Worm (Caenorhabditis elegans) whole organism, L1 larva: ENCODE data around the gene K04F1.9.
A peak's percentile ranks its signal among the peaks of the same experiment; 100 is the strongest.

Experiments used
- C04F5.9 ChIP-seq: sonication (generic microtip); optimal IDR thresholded peaks from 2 replicates; lab custom pipeline; 2016; ENCODE audit warnings: missing genetic modification characterization, missing compliant biosample characterization
- C34B4.2 ChIP-seq: sonication (generic microtip); optimal IDR thresholded peaks from 2 replicates; lab custom pipeline; 2017; ENCODE audit warnings: mild to moderate bottlenecking, missing genetic modification characterization, missing compliant biosample characterization
- F16B12.6 ChIP-seq: fragments of 150-350 bp; optimal IDR thresholded peaks from 2 replicates; lab custom pipeline; 2014; ENCODE audit warnings: missing biosample characterization, missing genetic modification characterization
- Y116A8C.19 ChIP-seq: sonication (generic microtip); optimal IDR thresholded peaks from 2 replicates; lab custom pipeline; 2016; ENCODE audit warnings: missing compliant biosample characterization, missing genetic modification characterization, borderline replicate concordance
- aha-1 ChIP-seq: fragments of 150-350 bp; optimal IDR thresholded peaks from 2 replicates; lab custom pipeline; 2014; ENCODE audit warnings: missing biosample characterization, missing genetic modification characterization
- ama-1 ChIP-seq: fragments of 150-350 bp; optimal IDR thresholded peaks from 2 replicates; lab custom pipeline; 2014
- ceh-63 ChIP-seq: fragments of 200-800 bp; sonication (Bioruptor generic); optimal IDR thresholded peaks from 2 replicates; lab custom pipeline; 2018; ENCODE audit warnings: mild to moderate bottlenecking, missing genetic modification characterization, missing compliant biosample characterization
- ceh-8 ChIP-seq: fragments of 200-800 bp; sonication (Bioruptor generic); optimal IDR thresholded peaks from 2 replicates; lab custom pipeline; 2018; ENCODE audit warnings: mild to moderate bottlenecking, missing genetic modification characterization, moderate library complexity, missing compliant biosample characterization
- ceh-82 ChIP-seq, 3 experiments: fragments of 150-350 bp in 1 of 3; sonication (generic microtip) in 2 of 3; optimal IDR thresholded peaks; 2 replicates each; lab custom pipeline; 2014 to 2017; ENCODE audit warnings: missing biosample characterization in 3 of 3, missing genetic modification characterization in 3 of 3
- ces-1 ChIP-seq: fragments of 150-350 bp; optimal IDR thresholded peaks from 2 replicates; lab custom pipeline; 2014; ENCODE audit warnings: missing biosample characterization, missing genetic modification reagents, missing genetic modification characterization
- efl-1 ChIP-seq, 4 experiments: fragments of 150-350 bp; optimal IDR thresholded peaks in 3 of 4; peaks in 1 of 4; 1 replicate in 1 of 4; 2 replicates in 3 of 4; lab custom pipeline; 2014; ENCODE audit warnings: missing biosample characterization in 2 of 4, missing genetic modification characterization in 2 of 4, missing genetic modification reagents in 2 of 4
- egl-13 ChIP-seq: sonication (generic microtip); optimal IDR thresholded peaks from 2 replicates; lab custom pipeline; 2016; ENCODE audit warnings: missing genotype, missing genetic modification reagents, missing genetic modification characterization, missing compliant biosample characterization
- egl-27 ChIP-seq, 2 experiments: fragments of 150-350 bp in 1 of 2; sonication (generic microtip); optimal IDR thresholded peaks; 3 replicates each; lab custom pipeline; 2017 to 2018; ENCODE audit warnings: missing biosample characterization in 2 of 2, missing genetic modification characterization in 2 of 2, missing genetic modification reagents in 2 of 2
- elt-2 ChIP-seq: sonication (generic microtip); optimal IDR thresholded peaks from 2 replicates; lab custom pipeline; 2016; ENCODE audit warnings: missing genetic modification characterization, mild to moderate bottlenecking, inconsistent platforms, missing compliant biosample characterization, missing genetic modification reagents
- elt-3 ChIP-seq, 6 experiments: fragments of 150-350 bp in 1 of 6; sonication (generic microtip); optimal IDR thresholded peaks; 2 replicates each; lab custom pipeline; 2017 to 2018; ENCODE audit warnings: missing biosample characterization in 6 of 6, missing genetic modification characterization in 6 of 6, inconsistent platforms in 1 of 6
- fkh-8 ChIP-seq: sonication (generic microtip); optimal IDR thresholded peaks from 2 replicates; lab custom pipeline; 2016; ENCODE audit warnings: mild to moderate bottlenecking, missing genetic modification characterization, missing compliant biosample characterization
- fos-1 ChIP-seq: fragments of 150-350 bp; optimal IDR thresholded peaks from 2 replicates; lab custom pipeline; 2014; ENCODE audit warnings: missing biosample characterization, missing genetic modification characterization
- grh-1 ChIP-seq: fragments of 200-800 bp; sonication (Bioruptor generic); IDR thresholded peaks from 2 replicates; pipeline ENCODE4 v1.3.6; 2022; ENCODE audit warnings: missing genetic modification reagents, missing genetic modification characterization, missing compliant biosample characterization
- lin-13 ChIP-seq: fragments of 150-350 bp; optimal IDR thresholded peaks from 2 replicates; lab custom pipeline; 2014; ENCODE audit warnings: missing biosample characterization, missing genetic modification reagents, missing genetic modification characterization
- lin-35 ChIP-seq, 2 experiments: fragments of 150-350 bp; optimal IDR thresholded peaks; 2 replicates each; lab custom pipeline; 2014; ENCODE audit warnings: missing biosample characterization in 2 of 2, missing genetic modification characterization in 2 of 2, missing genetic modification reagents in 2 of 2
- mdl-1 ChIP-seq, 2 experiments: fragments of 150-350 bp; optimal IDR thresholded peaks; 2 replicates each; lab custom pipeline; 2014 to 2017; ENCODE audit warnings: missing biosample characterization in 2 of 2, missing genetic modification characterization in 2 of 2, inconsistent platforms in 1 of 2
- mef-2 ChIP-seq: fragments of 150-350 bp; optimal IDR thresholded peaks from 2 replicates; lab custom pipeline; 2014; ENCODE audit warnings: missing biosample characterization, missing genetic modification characterization
- nhr-12 ChIP-seq: sonication (generic microtip); optimal IDR thresholded peaks from 2 replicates; lab custom pipeline; 2017; ENCODE audit warnings: missing biosample characterization, missing genetic modification characterization
- nhr-28 ChIP-seq: fragments of 150-350 bp; optimal IDR thresholded peaks from 2 replicates; lab custom pipeline; 2014; ENCODE audit warnings: missing biosample characterization, missing genetic modification characterization
- nhr-84 ChIP-seq: sonication (generic microtip); optimal IDR thresholded peaks from 2 replicates; lab custom pipeline; 2017; ENCODE audit warnings: missing biosample characterization, missing genetic modification characterization
- nhr-90 ChIP-seq: sonication (generic microtip); optimal IDR thresholded peaks from 2 replicates; lab custom pipeline; 2016; ENCODE audit warnings: mild to moderate bottlenecking, missing genetic modification characterization, missing compliant biosample characterization; ENCODE audit not compliant: poor library complexity
- pax-3 ChIP-seq: fragments of 200-800 bp; sonication (Bioruptor generic); optimal IDR thresholded peaks from 2 replicates; lab custom pipeline; 2018; ENCODE audit warnings: mild to moderate bottlenecking, missing genetic modification characterization, moderate library complexity, missing compliant biosample characterization
- rnt-1 ChIP-seq: sonication (generic microtip); optimal IDR thresholded peaks from 2 replicates; lab custom pipeline; 2016; ENCODE audit warnings: mild to moderate bottlenecking, missing genetic modification characterization, moderate library complexity, missing compliant biosample characterization
- sox-4 ChIP-seq: sonication (generic microtip); optimal IDR thresholded peaks from 2 replicates; lab custom pipeline; 2016; ENCODE audit warnings: missing genetic modification characterization, missing compliant biosample characterization
- sup-37 ChIP-seq: fragments of 200-800 bp; sonication (Bioruptor generic); optimal IDR thresholded peaks from 2 replicates; lab custom pipeline; 2018; ENCODE audit warnings: mild to moderate bottlenecking, missing genetic modification characterization, missing compliant biosample characterization
- swsn-7 ChIP-seq: sonication (generic microtip); optimal IDR thresholded peaks from 2 replicates; lab custom pipeline; 2016; ENCODE audit warnings: missing genetic modification characterization, missing compliant biosample characterization
- tlp-1 ChIP-seq: fragments of 150-350 bp; optimal IDR thresholded peaks from 2 replicates; lab custom pipeline; 2014; ENCODE audit warnings: missing biosample characterization, missing genetic modification characterization
- unc-130 ChIP-seq: fragments of 150-350 bp; optimal IDR thresholded peaks from 2 replicates; lab custom pipeline; 2017; ENCODE audit warnings: missing biosample characterization, missing genetic modification characterization, inconsistent platforms
- unc-30 ChIP-seq: sonication (generic microtip); optimal IDR thresholded peaks from 2 replicates; lab custom pipeline; 2017; ENCODE audit warnings: missing biosample characterization, missing genetic modification characterization
- unc-62 ChIP-seq: fragments of 150-350 bp; optimal IDR thresholded peaks from 2 replicates; lab custom pipeline; 2014; ENCODE audit warnings: missing biosample characterization, missing genetic modification reagents, missing genetic modification characterization
- unc-86 ChIP-seq: sonication (generic microtip); optimal IDR thresholded peaks from 2 replicates; lab custom pipeline; 2016; ENCODE audit warnings: missing genetic modification characterization, missing compliant biosample characterization
- xbp-1 ChIP-seq: sonication (generic microtip); optimal IDR thresholded peaks from 2 replicates; lab custom pipeline; 2016; ENCODE audit warnings: missing genetic modification characterization, missing compliant biosample characterization
- zag-1 ChIP-seq: fragments of 150-350 bp; optimal IDR thresholded peaks from 2 replicates; lab custom pipeline; 2014; ENCODE audit warnings: missing biosample characterization, missing genetic modification characterization

Gene K04F1.9

DNA sequence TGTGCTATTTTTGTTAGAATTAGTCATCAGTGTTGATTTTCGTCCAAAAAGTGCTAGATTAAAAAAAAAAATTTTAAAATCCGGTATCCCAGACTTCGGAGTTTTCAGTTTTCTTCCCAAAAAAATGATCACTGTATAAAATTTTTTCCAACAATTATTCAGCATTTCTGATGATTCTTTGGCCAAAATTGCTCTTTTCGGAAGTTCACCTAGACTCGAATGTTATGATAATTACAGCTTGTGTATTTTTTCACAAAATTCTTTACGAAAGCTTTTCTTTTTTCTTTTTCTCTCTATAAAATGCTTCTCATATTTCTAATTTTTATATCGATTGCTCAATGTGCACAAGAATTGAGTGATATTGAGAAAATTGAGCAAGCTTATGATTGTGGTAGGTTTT is 33.3 kb upstream of the K04F1.9 start, which contains the start of gene irld-17:
Gene irld-17, plus strand, starts transcription at position 301 of the 400 bp plus-strand sequence.
- TF ChIP-seq efl-1 (optimal IDR thresholded peaks at IDR 0.05; lab: Kevin White, UChicago), result no peak
- peak in 1 of 2 experiments; percentile 67 for TF ChIP-seq efl-1 (GFP tag; optimal IDR thresholded peaks at IDR 0.05 in 1 of 2; lab: Kevin White, UChicago)
- no peak for TF ChIP-seq lin-35 (GFP tag; optimal IDR thresholded peaks at IDR 0.05; lab: Kevin White, UChicago)
- TF ChIP-seq tlp-1, result no peak
- no peak for TF ChIP-seq rnt-1 (tag; lab: Kevin White, UChicago)
- no peak for TF ChIP-seq mef-2 (tag; lab: Kevin White, UChicago)

DNA sequence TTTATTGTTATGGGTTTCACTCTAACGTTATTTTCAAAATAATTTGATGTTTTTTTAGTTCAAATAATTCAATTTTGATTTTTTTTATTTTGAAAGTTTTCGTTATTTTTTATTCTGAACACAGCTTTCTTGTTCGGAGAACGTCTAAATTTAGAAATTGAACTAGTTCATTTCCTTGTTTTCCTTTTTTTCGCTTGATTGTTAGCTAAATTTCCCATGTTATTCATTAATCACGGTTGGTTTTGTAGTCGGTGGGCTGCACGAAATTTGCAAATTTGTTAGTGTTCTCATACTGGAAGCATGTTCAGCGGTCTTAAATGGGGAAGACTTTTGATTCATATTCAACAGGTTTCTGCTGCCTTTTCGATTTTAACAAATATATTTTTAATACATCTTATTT is 29.2 kb upstream of the K04F1.9 start, which contains the start of gene str-222:
Gene str-222, plus strand, starts transcription at position 301 of the 400 bp plus-strand sequence.
- TF ChIP-seq ama-1 (lab: Kevin White, UChicago) (no peak), swsn-7 (tag; lab: Kevin White, UChicago) (no peak), egl-27 (tag; optimal IDR thresholded peaks at IDR 0.05; lab: Kevin White, UChicago) (no peak), fos-1 (tag; lab: Kevin White, UChicago) (no peak), elt-2 (no peak), zag-1 (tag; lab: Kevin White, UChicago) (no peak), elt-3 (tag; optimal IDR thresholded peaks at IDR 0.05; lab: Kevin White, UChicago) (no peak), ces-1 (GFP tag; lab: Kevin White, UChicago) (no peak), fkh-8 (tag; lab: Kevin White, UChicago) (no peak), egl-13 (tag; lab: Kevin White, UChicago) (no peak), F16B12.6 (tag; lab: Kevin White, UChicago) (no peak)

DNA sequence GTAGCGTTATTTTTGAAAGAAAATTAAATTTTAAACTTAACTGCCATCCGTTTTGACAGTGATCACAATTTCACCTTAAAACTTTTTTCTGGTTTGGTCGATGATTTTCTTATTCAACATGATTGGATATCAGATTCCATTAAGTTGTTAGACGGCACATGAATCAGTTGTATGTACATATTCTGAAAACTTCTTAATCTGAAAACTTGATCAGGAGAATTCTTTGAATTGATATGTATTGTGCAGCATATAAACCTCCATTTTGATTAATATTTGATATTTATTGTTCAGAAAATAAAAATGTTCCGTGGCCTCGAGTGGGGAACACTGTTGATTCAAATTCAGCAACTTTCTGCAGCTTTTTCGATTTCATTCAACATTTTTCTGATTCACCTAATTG is 25.0 kb upstream of the K04F1.9 start, which contains the start of gene str-221:
Gene str-221, plus strand, starts transcription at position 301 of the 400 bp plus-strand sequence.
- TF ChIP-seq lin-13 (GFP tag; lab: Kevin White, UChicago) (no peak), sup-37 (no peak), unc-62 (GFP tag; lab: Kevin White, UChicago) (no peak), sox-4 (tag; lab: Kevin White, UChicago) (no peak), grh-1 (GFP tag; lab: Robert Waterston, UW) (no peak), aha-1 (tag; lab: Kevin White, UChicago) (no peak), unc-86 (tag; lab: Kevin White, UChicago) (no peak), C34B4.2 (no peak), nhr-90 (tag; lab: Kevin White, UChicago) (no peak), nhr-12 (tag; lab: Kevin White, UChicago) (no peak), unc-30 (tag; lab: Kevin White, UChicago) (no peak), ceh-82 (tag; optimal IDR thresholded peaks at IDR 0.05; lab: Kevin White, UChicago) (no peak), pax-3 (tag; lab: Kevin White, UChicago) (no peak), ama-1 (lab: Kevin White, UChicago) (no peak), unc-130 (tag; lab: Kevin White, UChicago) (no peak), nhr-28 (no peak), xbp-1 (no peak), swsn-7 (tag; lab: Kevin White, UChicago) (no peak)

DNA sequence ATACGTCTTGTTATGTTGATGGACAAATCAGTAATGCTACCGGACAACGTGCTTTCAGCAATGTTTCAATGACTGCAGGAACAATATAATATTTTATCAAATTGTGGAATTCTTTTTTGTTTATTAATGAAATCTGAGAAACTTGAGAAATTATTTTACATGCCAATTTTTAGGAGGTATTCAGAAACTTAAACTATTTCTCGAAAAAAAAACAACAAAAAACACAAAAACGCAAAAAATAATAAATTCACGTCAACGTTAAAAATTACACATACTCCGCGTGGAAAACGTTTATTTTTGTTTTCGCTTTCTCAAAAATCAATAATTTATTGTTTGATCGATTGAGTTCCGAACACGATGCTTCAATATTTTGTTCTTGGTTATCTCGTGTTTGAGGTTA is 22.8 kb upstream of the K04F1.9 start, which contains the start of gene Y46H3D.1:
Gene Y46H3D.1, plus strand, starts transcription at position 301 of the 400 bp plus-strand sequence.
- no peak for TF ChIP-seq swsn-7 (tag; lab: Kevin White, UChicago)
- no peak for TF ChIP-seq nhr-84 (tag; lab: Kevin White, UChicago)
- TF ChIP-seq ceh-63 (GFP tag; lab: Kevin White, UChicago), result no peak
- TF ChIP-seq C04F5.9, result no peak
- no peak for TF ChIP-seq ceh-8
- no peak for TF ChIP-seq fkh-8 (tag; lab: Kevin White, UChicago)
- TF ChIP-seq mdl-1 (tag; optimal IDR thresholded peaks at IDR 0.05; lab: Kevin White, UChicago), result no peak
- TF ChIP-seq Y116A8C.19, result no peak
- TF ChIP-seq, all 84 proteins: peak for 0
